Fruit fly (Drosophila melanogaster): ENCODE data around the gene Jon99Ci.

- TF ChIP-seq insv (optimal IDR thresholded peaks at IDR 0.05) (no peak), Myc (optimal IDR thresholded peaks at IDR 0.05) (no peak), psq (optimal IDR thresholded peaks at IDR 0.05) (no peak), h (optimal IDR thresholded peaks at IDR 0.05) (no peak), ttk (optimal IDR thresholded peaks at IDR 0.05) (no peak), Sin3A (optimal IDR thresholded peaks at IDR 0.05) (no peak)
Observed at dm6 chr3R:29875830-29876229, 50.2 kb downstream of the Jon99Ci start.
